Fruit fly (Drosophila melanogaster) whole organism, embryonic: ENCODE data around the gene jus.

ENCODE experiments used
- Ada2b ChIP-seq: fragments of 200-800 bp; sonication (Bioruptor generic); IDR thresholded peaks from 2 replicates; pipeline ENCODE4 v1.3.6; 2022; ENCODE audit warnings: missing biosample characterization, missing genetic modification characterization
- Adf1 ChIP-seq: fragments of 200-800 bp; sonication (Bioruptor generic); IDR thresholded peaks from 2 replicates; pipeline ENCODE4 v1.3.6; 2022; ENCODE audit warnings: missing biosample characterization, missing genetic modification characterization
- Aef1 ChIP-seq: fragments of 200-800 bp; sonication (Bioruptor generic); IDR thresholded peaks from 3 replicates; pipeline ENCODE4 v1.3.6; 2022; ENCODE audit warnings: missing biosample characterization, missing genetic modification characterization
- Awh ChIP-seq: fragments of 200-800 bp; sonication (Bioruptor generic); IDR thresholded peaks from 2 replicates; pipeline ENCODE4, ENCODE4 v1.3.6; 2022; ENCODE audit warnings: missing biosample characterization, missing genetic modification characterization
- CG10543 ChIP-seq: fragments of 200-800 bp; sonication (Bioruptor generic); optimal IDR thresholded peaks from 3 replicates; lab custom pipeline; 2017; ENCODE audit warnings: missing biosample characterization, mild to moderate bottlenecking, missing genetic modification characterization, moderate library complexity
- CG11456 ChIP-seq: fragments of 200-800 bp; sonication (Bioruptor generic); IDR thresholded peaks from 3 replicates; pipeline ENCODE4 v1.3.6; 2022; ENCODE audit warnings: missing biosample characterization, missing genetic modification characterization
- CG11723 ChIP-seq: fragments of 200-800 bp; sonication (Bioruptor generic); optimal IDR thresholded peaks from 2 replicates; lab custom pipeline; 2017; ENCODE audit warnings: missing biosample characterization, mild to moderate bottlenecking, missing genetic modification characterization
- CG12744 ChIP-seq: fragments of 200-800 bp; sonication (Bioruptor generic); optimal IDR thresholded peaks from 2 replicates; lab custom pipeline; 2016; ENCODE audit warnings: missing biosample characterization, missing genetic modification characterization
- CG13894 ChIP-seq: fragments of 200-800 bp; sonication (Bioruptor generic); optimal IDR thresholded peaks from 3 replicates; lab custom pipeline; 2018; ENCODE audit warnings: missing biosample characterization, mild to moderate bottlenecking, missing genetic modification characterization, moderate library complexity
- CG18011 ChIP-seq: fragments of 200-800 bp; sonication (Bioruptor generic); optimal IDR thresholded peaks from 2 replicates; lab custom pipeline; 2017; ENCODE audit warnings: missing biosample characterization, missing genetic modification characterization, mild to moderate bottlenecking, moderate library complexity, missing genotype
- CG2116 ChIP-seq: fragments of 200-800 bp; sonication (Bioruptor generic); optimal IDR thresholded peaks from 3 replicates; lab custom pipeline; 2018; ENCODE audit warnings: missing biosample characterization, mild to moderate bottlenecking, missing genetic modification characterization
- CG2199 ChIP-seq: fragments of 200-800 bp; sonication (Bioruptor generic); IDR thresholded peaks from 3 replicates; pipeline ENCODE4 v1.3.6; 2022; ENCODE audit warnings: missing biosample characterization, missing genetic modification characterization
- CG32772 ChIP-seq: fragments of 200-800 bp; sonication (Bioruptor generic); IDR thresholded peaks from 2 replicates; pipeline ENCODE4 v1.3.6; 2022; ENCODE audit warnings: missing biosample characterization, missing genetic modification characterization
- CG3838 ChIP-seq: fragments of 200-800 bp; sonication (Bioruptor generic); optimal IDR thresholded peaks from 3 replicates; lab custom pipeline; 2016; ENCODE audit warnings: missing biosample characterization, missing genetic modification characterization
- CG43689 ChIP-seq: fragments of 200-800 bp; sonication (Bioruptor generic); IDR thresholded peaks from 2 replicates; pipeline ENCODE4 v1.3.6; 2022; ENCODE audit warnings: missing biosample characterization, missing genetic modification characterization
- CG7271 ChIP-seq: fragments of 200-800 bp; sonication (Bioruptor generic); optimal IDR thresholded peaks from 2 replicates; lab custom pipeline; 2018; ENCODE audit warnings: missing biosample characterization, mild to moderate bottlenecking, missing genetic modification characterization, moderate library complexity
- CG8765 ChIP-seq: fragments of 200-800 bp; sonication (Bioruptor generic); IDR thresholded peaks from 2 replicates; pipeline ENCODE4 v1.3.6; 2022; ENCODE audit warnings: missing biosample characterization, missing genetic modification characterization
- CG9932 ChIP-seq: fragments of 200-800 bp; sonication (Bioruptor generic); IDR thresholded peaks from 2 replicates; pipeline ENCODE4 v1.3.6; 2022; ENCODE audit warnings: missing biosample characterization, missing genetic modification characterization
- CTCF ChIP-seq: fragments of 200-800 bp; sonication (Bioruptor generic); optimal IDR thresholded peaks from 2 replicates; lab custom pipeline; 2017; ENCODE audit warnings: missing biosample characterization, mild to moderate bottlenecking, missing genetic modification characterization, moderate library complexity
- Chrac-16 ChIP-seq: fragments of 200-800 bp; sonication (Bioruptor generic); optimal IDR thresholded peaks from 3 replicates; lab custom pipeline; 2016; ENCODE audit warnings: missing biosample characterization, missing genetic modification characterization
- CrebB ChIP-seq: fragments of 200-800 bp; sonication (Bioruptor generic); optimal IDR thresholded peaks from 3 replicates; lab custom pipeline; 2018; ENCODE audit warnings: missing biosample characterization, mild to moderate bottlenecking, missing genetic modification characterization
- Dll ChIP-seq: fragments of 200-800 bp; sonication (Bioruptor generic); IDR thresholded peaks from 4 replicates; pipeline ENCODE4 v1.3.6; 2022; ENCODE audit warnings: missing biosample characterization, missing genetic modification characterization; ENCODE audit not compliant: partially characterized antibody
- Doc2 ChIP-seq: fragments of 200-800 bp; sonication (Bioruptor generic); IDR thresholded peaks from 2 replicates; pipeline ENCODE4 v1.3.6; 2022; ENCODE audit warnings: missing biosample characterization, missing genetic modification characterization
- Dref ChIP-seq: fragments of 200-800 bp; sonication (Bioruptor generic); IDR thresholded peaks from 2 replicates; pipeline ENCODE4 v1.3.6; 2022; ENCODE audit warnings: missing biosample characterization, missing genetic modification characterization
- Drgx ChIP-seq: fragments of 200-800 bp; sonication (Bioruptor generic); IDR thresholded peaks from 2 replicates; pipeline ENCODE4 v1.3.6; 2022; ENCODE audit warnings: missing biosample characterization, missing genetic modification characterization
- GATAe ChIP-seq: fragments of 200-800 bp; sonication (Bioruptor generic); conservative IDR thresholded peaks from 2 replicates; pipeline ENCODE4 v1.3.6; 2022; ENCODE audit warnings: missing biosample characterization, missing genetic modification characterization
- HLH3B ChIP-seq: fragments of 200-800 bp; sonication (Bioruptor generic); IDR thresholded peaks from 2 replicates; pipeline ENCODE4 v1.3.6; 2022; ENCODE audit warnings: missing biosample characterization, missing genetic modification characterization
- HLHmδ ChIP-seq: fragments of 200-800 bp; sonication (Bioruptor generic); optimal IDR thresholded peaks from 2 replicates; lab custom pipeline; 2018; ENCODE audit warnings: missing biosample characterization, mild to moderate bottlenecking, missing genetic modification characterization, moderate library complexity
- Jarid2 ChIP-seq: fragments of 200-800 bp; sonication (Bioruptor generic); optimal IDR thresholded peaks from 3 replicates; lab custom pipeline; 2017; ENCODE audit warnings: mild to moderate bottlenecking, missing biosample characterization, missing genetic modification reagents, missing genetic modification characterization
- MBD-R2 ChIP-seq: fragments of 200-800 bp; sonication (Bioruptor generic); IDR thresholded peaks from 2 replicates; pipeline ENCODE4 v1.3.6; 2022; ENCODE audit warnings: missing biosample characterization, missing genetic modification characterization
- Pdp1 ChIP-seq, 2 experiments: fragments of 200-800 bp; sonication (Bioruptor generic); optimal IDR thresholded peaks; 3 replicates each; lab custom pipeline; 2016; ENCODE audit warnings: missing biosample characterization in 2 of 2, missing genetic modification characterization in 2 of 2, mild to moderate bottlenecking in 1 of 2, moderate library complexity in 1 of 2
- Rfx ChIP-seq: fragments of 200-800 bp; sonication (Bioruptor generic); IDR thresholded peaks from 2 replicates; pipeline ENCODE4 v1.3.6; 2022; ENCODE audit warnings: missing biosample characterization, missing genetic modification characterization
- Six4 ChIP-seq: fragments of 200-800 bp; sonication (Bioruptor generic); optimal IDR thresholded peaks from 2 replicates; lab custom pipeline; 2016; ENCODE audit warnings: missing biosample characterization, missing genetic modification characterization
- Sox100B ChIP-seq: fragments of 200-800 bp; sonication (Bioruptor generic); optimal IDR thresholded peaks from 3 replicates; lab custom pipeline; 2018; ENCODE audit warnings: missing biosample characterization, mild to moderate bottlenecking, missing genetic modification characterization
- btn ChIP-seq: fragments of 200-800 bp; sonication (Bioruptor generic); optimal IDR thresholded peaks from 2 replicates; lab custom pipeline; 2016; ENCODE audit warnings: missing biosample characterization, missing genetic modification characterization
- cas ChIP-seq: fragments of 200-800 bp; sonication (Bioruptor generic); IDR thresholded peaks from 2 replicates; pipeline ENCODE4 v1.3.6; 2022; ENCODE audit warnings: missing biosample characterization, missing genetic modification characterization
- caup ChIP-seq: fragments of 200-800 bp; sonication (Bioruptor generic); optimal IDR thresholded peaks from 3 replicates; lab custom pipeline; 2017; ENCODE audit warnings: missing biosample characterization, mild to moderate bottlenecking, missing genetic modification characterization, moderate library complexity; ENCODE audit not compliant: severe bottlenecking
- crp ChIP-seq, 2 experiments: fragments of 200-800 bp; sonication (Bioruptor generic); optimal IDR thresholded peaks; 2 replicates in 1 of 2; 3 replicates in 1 of 2; lab custom pipeline; 2017; ENCODE audit warnings: missing biosample characterization in 2 of 2, missing genetic modification characterization in 2 of 2, mild to moderate bottlenecking in 1 of 2, moderate library complexity in 1 of 2
- dan ChIP-seq: fragments of 200-800 bp; sonication (Bioruptor generic); IDR thresholded peaks from 2 replicates; pipeline ENCODE4 v1.3.6; 2022; ENCODE audit warnings: missing biosample characterization, missing genetic modification characterization
- exex ChIP-seq: fragments of 200-800 bp; sonication (Bioruptor generic); optimal IDR thresholded peaks from 4 replicates; lab custom pipeline; 2018; ENCODE audit warnings: missing biosample characterization, mild to moderate bottlenecking, missing genetic modification characterization, moderate library complexity
- fd102C ChIP-seq: fragments of 200-800 bp; sonication (Bioruptor generic); optimal IDR thresholded peaks from 2 replicates; lab custom pipeline; 2018; ENCODE audit warnings: missing biosample characterization, mild to moderate bottlenecking, missing genetic modification characterization, moderate library complexity
- fd3F ChIP-seq: fragments of 200-800 bp; sonication (Bioruptor generic); optimal IDR thresholded peaks from 2 replicates; lab custom pipeline; 2018; ENCODE audit warnings: missing biosample characterization, mild to moderate bottlenecking, missing genetic modification characterization, moderate library complexity
- ftz-f1 ChIP-seq: fragments of 200-800 bp; sonication (Bioruptor generic); optimal IDR thresholded peaks from 2 replicates; lab custom pipeline; 2016; ENCODE audit warnings: missing biosample characterization, missing genetic modification characterization
- klu ChIP-seq: fragments of 200-800 bp; sonication (Bioruptor generic); IDR thresholded peaks from 2 replicates; pipeline ENCODE4 v1.3.6; 2022; ENCODE audit warnings: missing biosample characterization, missing genetic modification characterization
- sisA ChIP-seq: fragments of 200-800 bp; sonication (Bioruptor generic); IDR thresholded peaks from 2 replicates; pipeline ENCODE4 v1.3.6; 2022; ENCODE audit warnings: missing biosample characterization, missing genetic modification characterization
- slbo ChIP-seq: fragments of 200-800 bp; sonication (Bioruptor generic); IDR thresholded peaks from 2 replicates; pipeline ENCODE4 v1.3.6; 2022; ENCODE audit warnings: missing biosample characterization, missing genetic modification characterization
- sqz ChIP-seq: fragments of 200-800 bp; sonication (Bioruptor generic); optimal IDR thresholded peaks from 3 replicates; lab custom pipeline; 2018; ENCODE audit warnings: missing biosample characterization, mild to moderate bottlenecking, missing genetic modification characterization
- ttk ChIP-seq: fragments of 200-800 bp; sonication (Bioruptor generic); IDR thresholded peaks from 2 replicates; pipeline ENCODE4 v2.1.2; 2022; ENCODE audit warnings: missing biosample characterization, missing genetic modification characterization
- unpg ChIP-seq: fragments of 200-800 bp; sonication (Bioruptor generic); optimal IDR thresholded peaks from 3 replicates; lab custom pipeline; 2018; ENCODE audit warnings: missing biosample characterization, mild to moderate bottlenecking, missing genetic modification characterization, moderate library complexity
- vfl ChIP-seq: fragments of 200-800 bp; sonication (Bioruptor generic); optimal IDR thresholded peaks from 2 replicates; lab custom pipeline; 2016; ENCODE audit warnings: missing biosample characterization, missing genetic modification characterization
- zfh1 ChIP-seq: fragments of 200-800 bp; sonication (Bioruptor generic); IDR thresholded peaks from 3 replicates; pipeline ENCODE4 v1.3.6; 2022; ENCODE audit warnings: missing biosample characterization, missing genetic modification characterization

The jus gene

dm6 chr3R:29230552-29231102, 35.8 kb upstream of the jus start (continued):
- no peak for TF ChIP-seq CG18011 (GFP tag; lab: Kevin White, UChicago)
- TF ChIP-seq slbo (GFP tag; lab: Robert Waterston, UW) = peak; percentile 45; the same call in 1 of the 2 replicates
- TF ChIP-seq CG9932 = peak; percentile 36; the same call in 1 of the 2 replicates
- no peak for TF ChIP-seq CG43689 (GFP tag; lab: Robert Waterston, UW)
- peak; percentile 65 for TF ChIP-seq cas (GFP tag; lab: Robert Waterston, UW)
- no peak for TF ChIP-seq CrebB (tag; lab: Kevin White, UChicago)
- peak; percentile 49; the same call in 1 of the 2 replicates for TF ChIP-seq GATAe
- TF ChIP-seq unpg (GFP tag; lab: Kevin White, UChicago) = no peak
- no peak for TF ChIP-seq Six4
- TF ChIP-seq dan = no peak
- no peak for TF ChIP-seq ttk
- peak; percentile 51; the same call in 1 of the 3 replicates for TF ChIP-seq CG11456
- TF ChIP-seq Ada2b (GFP tag; lab: Robert Waterston, UW) = 0 out of 2 replicates have a peak, but pooled peaks have one; percentile 15
- peak in 1 of 2 experiments; percentile 96 for TF ChIP-seq Pdp1 (GFP tag; optimal IDR thresholded peaks at IDR 0.05; lab: Kevin White, UChicago)
- no peak for TF ChIP-seq CG3838 (GFP tag; lab: Kevin White, UChicago)
- no peak for TF ChIP-seq fd3F (GFP tag; lab: Kevin White, UChicago)
- TF ChIP-seq Chrac-16 (GFP tag; lab: Kevin White, UChicago) = no peak
- TF ChIP-seq exex (tag; lab: Kevin White, UChicago) = peak; percentile 84
- no peak for TF ChIP-seq Awh
- no peak for TF ChIP-seq Sox100B (GFP tag; lab: Kevin White, UChicago)
- 0 out of 2 replicates have a peak, but pooled peaks have one; percentile 7 for TF ChIP-seq CG8765 (GFP tag; lab: Robert Waterston, UW)
- TF ChIP-seq sisA (GFP tag; lab: Robert Waterston, UW) = 0 out of 2 replicates have a peak, but pooled peaks have one; percentile 27
- TF ChIP-seq Dref (GFP tag; lab: Robert Waterston, UW) = 0 out of 2 replicates have a peak, but pooled peaks have one; percentile 23
- TF ChIP-seq Jarid2 = no peak
- no peak for TF ChIP-seq CG7271
- TF ChIP-seq CG13894 (tag; lab: Kevin White, UChicago) = no peak
- no peak for TF ChIP-seq CG12744 (GFP tag; lab: Kevin White, UChicago)
- TF ChIP-seq MBD-R2 (GFP tag; lab: Robert Waterston, UW) = peak; percentile 7; the same call in 1 of the 2 replicates
- TF ChIP-seq fd102C (GFP tag; lab: Kevin White, UChicago) = no peak
- no peak for TF ChIP-seq CG10543 (GFP tag; lab: Kevin White, UChicago)
- no peak for TF ChIP-seq crp (GFP tag; optimal IDR thresholded peaks at IDR 0.05; lab: Kevin White, UChicago)
- no peak for TF ChIP-seq vfl (GFP tag; lab: Kevin White, UChicago)
- TF ChIP-seq HLH3B (GFP tag; lab: Robert Waterston, UW) = no peak
- TF ChIP-seq Dll = no peak
- no peak for TF ChIP-seq klu (GFP tag; lab: Robert Waterston, UW)
- no peak for TF ChIP-seq CG2116 (GFP tag; lab: Kevin White, UChicago)
- no peak for TF ChIP-seq CTCF
- TF ChIP-seq caup (GFP tag; lab: Kevin White, UChicago) = no peak
- no peak for TF ChIP-seq Drgx (GFP tag; lab: Robert Waterston, UW)
- TF ChIP-seq zfh1 = 0 out of 3 replicates have a peak, but pooled peaks have one; percentile 40
- TF ChIP-seq sqz (GFP tag; lab: Kevin White, UChicago) = no peak
- no peak for TF ChIP-seq CG2199
- peak; percentile 55 for TF ChIP-seq Rfx (GFP tag; lab: Robert Waterston, UW)
- TF ChIP-seq Adf1 (GFP tag; lab: Robert Waterston, UW) = no peak
- no peak for TF ChIP-seq HLHmδ (GFP tag; lab: Kevin White, UChicago)
- peak; percentile 49; the same call in 1 of the 3 replicates for TF ChIP-seq Aef1 (GFP tag; lab: Robert Waterston, UW)
- TF ChIP-seq Doc2 (GFP tag; lab: Robert Waterston, UW) = no peak
- no peak for TF ChIP-seq ftz-f1 (GFP tag; lab: Kevin White, UChicago)
- no peak for TF ChIP-seq CG11723 (GFP tag; lab: Kevin White, UChicago)
- TF ChIP-seq btn = no peak
- TF ChIP-seq CG32772 (GFP tag; lab: Robert Waterston, UW) = no peak
